Fruit fly (Drosophila melanogaster) whole organism, embryonic: ENCODE measurements around the gene CG7512.

Source experiments
- Antp ChIP-seq: fragments of 200-800 bp; sonication (Bioruptor generic); optimal IDR thresholded peaks from 3 replicates; lab custom pipeline; 2016; ENCODE audit warnings: missing biosample characterization, missing genetic modification characterization
- Awh ChIP-seq: fragments of 200-800 bp; sonication (Bioruptor generic); IDR thresholded peaks from 2 replicates; pipeline ENCODE4, ENCODE4 v1.3.6; 2022; ENCODE audit warnings: missing biosample characterization, missing genetic modification characterization
- B-H1 ChIP-seq: fragments of 200-800 bp; sonication (Bioruptor generic); IDR thresholded peaks from 3 replicates; pipeline ENCODE4 v1.3.6; 2022; ENCODE audit warnings: missing biosample characterization, missing genetic modification characterization
- CG10147 ChIP-seq: fragments of 200-800 bp; sonication (Bioruptor generic); optimal IDR thresholded peaks from 2 replicates; lab custom pipeline; 2019; ENCODE audit warnings: missing biosample characterization, mild to moderate bottlenecking, missing genetic modification characterization, moderate library complexity
- CG12104 ChIP-seq: fragments of 200-800 bp; sonication (Bioruptor generic); optimal IDR thresholded peaks from 3 replicates; lab custom pipeline; 2016; ENCODE audit warnings: missing biosample characterization, missing genetic modification characterization
- CG14667 ChIP-seq: fragments of 200-800 bp; sonication (Bioruptor generic); IDR thresholded peaks from 2 replicates; pipeline ENCODE4 v1.3.6; 2022; ENCODE audit warnings: missing biosample characterization, missing genetic modification characterization
- CG31441 ChIP-seq: fragments of 200-800 bp; sonication (Bioruptor generic); IDR thresholded peaks from 2 replicates; pipeline ENCODE4 v1.3.6; 2022; ENCODE audit warnings: missing biosample characterization, missing genetic modification characterization
- CG32532 ChIP-seq: fragments of 200-800 bp; sonication (Bioruptor generic); IDR thresholded peaks from 2 replicates; pipeline ENCODE4 v1.3.6; 2022; ENCODE audit warnings: missing biosample characterization, missing genetic modification characterization
- CG4404 ChIP-seq: fragments of 200-800 bp; sonication (Bioruptor generic); IDR thresholded peaks from 2 replicates; pipeline ENCODE4 v1.3.6; 2022; ENCODE audit warnings: missing biosample characterization, missing genetic modification characterization
- CG6175 ChIP-seq: fragments of 200-800 bp; sonication (Bioruptor generic); IDR thresholded peaks from 3 replicates; pipeline ENCODE4 v1.3.6; 2022; ENCODE audit warnings: missing biosample characterization, missing genetic modification characterization
- CG6654 ChIP-seq: fragments of 200-800 bp; sonication (Bioruptor generic); optimal IDR thresholded peaks from 2 replicates; lab custom pipeline; 2017; ENCODE audit warnings: missing biosample characterization, mild to moderate bottlenecking, missing genetic modification characterization
- CG6813 ChIP-seq: fragments of 200-800 bp; sonication (Bioruptor generic); optimal IDR thresholded peaks from 2 replicates; lab custom pipeline; 2017; ENCODE audit warnings: missing biosample characterization, missing genetic modification characterization, mild to moderate bottlenecking, moderate library complexity, missing genetic modification reagents
- CG7786 ChIP-seq: fragments of 200-800 bp; sonication (Bioruptor generic); optimal IDR thresholded peaks from 2 replicates; lab custom pipeline; 2016; ENCODE audit warnings: missing biosample characterization, missing genetic modification characterization
- CG8765 ChIP-seq: fragments of 200-800 bp; sonication (Bioruptor generic); IDR thresholded peaks from 2 replicates; pipeline ENCODE4 v1.3.6; 2022; ENCODE audit warnings: missing biosample characterization, missing genetic modification characterization
- CG9215 ChIP-seq: fragments of 200-800 bp; sonication (Bioruptor generic); IDR thresholded peaks from 2 replicates; pipeline ENCODE4 v1.3.6; 2022; ENCODE audit warnings: missing biosample characterization, missing genetic modification characterization
- Camta ChIP-seq: fragments of 200-800 bp; sonication (Bioruptor generic); optimal IDR thresholded peaks from 2 replicates; lab custom pipeline; 2016; ENCODE audit warnings: missing biosample characterization, missing genetic modification characterization
- Chrac-16 ChIP-seq: fragments of 200-800 bp; sonication (Bioruptor generic); optimal IDR thresholded peaks from 3 replicates; lab custom pipeline; 2016; ENCODE audit warnings: missing biosample characterization, missing genetic modification characterization
- Dad ChIP-seq: fragments of 200-800 bp; sonication (Bioruptor generic); optimal IDR thresholded peaks from 3 replicates; lab custom pipeline; 2016; ENCODE audit warnings: missing biosample characterization, missing genetic modification characterization
- Dip2 ChIP-seq: fragments of 200-800 bp; sonication (Bioruptor generic); IDR thresholded peaks from 2 replicates; pipeline ENCODE4 v1.3.6; 2022; ENCODE audit warnings: missing biosample characterization, missing genetic modification characterization
- Dref ChIP-seq: fragments of 200-800 bp; sonication (Bioruptor generic); IDR thresholded peaks from 2 replicates; pipeline ENCODE4 v1.3.6; 2022; ENCODE audit warnings: missing biosample characterization, missing genetic modification characterization
- GATAe ChIP-seq: fragments of 200-800 bp; sonication (Bioruptor generic); conservative IDR thresholded peaks from 2 replicates; pipeline ENCODE4 v1.3.6; 2022; ENCODE audit warnings: missing biosample characterization, missing genetic modification characterization
- HLH3B ChIP-seq: fragments of 200-800 bp; sonication (Bioruptor generic); IDR thresholded peaks from 2 replicates; pipeline ENCODE4 v1.3.6; 2022; ENCODE audit warnings: missing biosample characterization, missing genetic modification characterization
- Lhr ChIP-seq: fragments of 200-800 bp; sonication (Bioruptor generic); optimal IDR thresholded peaks from 3 replicates; lab custom pipeline; 2017; ENCODE audit warnings: mild to moderate bottlenecking, missing biosample characterization, missing genetic modification reagents, missing genetic modification characterization
- Lpt ChIP-seq: fragments of >200 bp; optimal IDR thresholded peaks from 2 replicates; lab custom pipeline; 2018; ENCODE audit warnings: missing biosample characterization, missing genetic modification characterization
- NC2β ChIP-seq: fragments of 200-800 bp; sonication (Bioruptor generic); optimal IDR thresholded peaks from 2 replicates; lab custom pipeline; 2016; ENCODE audit warnings: missing biosample characterization, missing genetic modification characterization
- NFAT ChIP-seq: fragments of 200-800 bp; sonication (Bioruptor generic); IDR thresholded peaks from 2 replicates; pipeline ENCODE4 v1.3.6; 2022; ENCODE audit warnings: missing biosample characterization, missing genetic modification characterization
- Six4 ChIP-seq: fragments of 200-800 bp; sonication (Bioruptor generic); optimal IDR thresholded peaks from 2 replicates; lab custom pipeline; 2016; ENCODE audit warnings: missing biosample characterization, missing genetic modification characterization
- Sry-δ ChIP-seq: fragments of 200-800 bp; sonication (Bioruptor generic); optimal IDR thresholded peaks from 2 replicates; lab custom pipeline; 2016; ENCODE audit warnings: missing biosample characterization, missing genetic modification characterization
- Vsx1 ChIP-seq: fragments of 200-800 bp; sonication (Bioruptor generic); optimal IDR thresholded peaks from 2 replicates; lab custom pipeline; 2017; ENCODE audit warnings: missing biosample characterization, mild to moderate bottlenecking, missing genetic modification characterization, missing genetic modification reagents
- Xrp1 ChIP-seq: fragments of 200-800 bp; sonication (Bioruptor generic); IDR thresholded peaks from 2 replicates; pipeline ENCODE4 v1.3.6; 2022; ENCODE audit warnings: missing biosample characterization, missing genetic modification characterization
- YL-1 ChIP-seq: fragments of 200-800 bp; sonication (Bioruptor generic); optimal IDR thresholded peaks from 3 replicates; lab custom pipeline; 2017; ENCODE audit warnings: missing biosample characterization, mild to moderate bottlenecking, missing genetic modification characterization
- ap ChIP-seq: fragments of 200-800 bp; sonication (Bioruptor generic); IDR thresholded peaks from 2 replicates; pipeline ENCODE4 v1.3.6; 2022; ENCODE audit warnings: missing biosample characterization, missing genetic modification characterization
- caup ChIP-seq: fragments of 200-800 bp; sonication (Bioruptor generic); optimal IDR thresholded peaks from 3 replicates; lab custom pipeline; 2017; ENCODE audit warnings: missing biosample characterization, mild to moderate bottlenecking, missing genetic modification characterization, moderate library complexity; ENCODE audit not compliant: severe bottlenecking
- crp ChIP-seq, 2 experiments: fragments of 200-800 bp; sonication (Bioruptor generic); optimal IDR thresholded peaks; 2 replicates in 1 of 2; 3 replicates in 1 of 2; lab custom pipeline; 2017; ENCODE audit warnings: missing biosample characterization in 2 of 2, missing genetic modification characterization in 2 of 2, mild to moderate bottlenecking in 1 of 2, moderate library complexity in 1 of 2
- da ChIP-seq: fragments of 200-800 bp; sonication (Bioruptor generic); optimal IDR thresholded peaks from 2 replicates; lab custom pipeline; 2016; ENCODE audit warnings: missing biosample characterization, missing genetic modification characterization
- dmrt11E ChIP-seq: fragments of 200-800 bp; sonication (Bioruptor generic); optimal IDR thresholded peaks from 3 replicates; lab custom pipeline; 2018; ENCODE audit warnings: missing biosample characterization, mild to moderate bottlenecking, missing genetic modification characterization, moderate library complexity
- fd102C ChIP-seq: fragments of 200-800 bp; sonication (Bioruptor generic); optimal IDR thresholded peaks from 2 replicates; lab custom pipeline; 2018; ENCODE audit warnings: missing biosample characterization, mild to moderate bottlenecking, missing genetic modification characterization, moderate library complexity
- gfzf ChIP-seq: fragments of 200-800 bp; sonication (Bioruptor generic); optimal IDR thresholded peaks from 2 replicates; lab custom pipeline; 2016; ENCODE audit warnings: missing biosample characterization, mild to moderate bottlenecking, missing genetic modification characterization, moderate library complexity
- hth ChIP-seq: fragments of >200 bp; optimal IDR thresholded peaks from 2 replicates; lab custom pipeline; 2017; ENCODE audit warnings: inconsistent platforms
- lilli ChIP-seq: fragments of 200-800 bp; sonication (Bioruptor generic); optimal IDR thresholded peaks from 3 replicates; lab custom pipeline; 2016; ENCODE audit warnings: missing biosample characterization, missing genetic modification characterization
- lmd ChIP-seq: fragments of 200-800 bp; sonication (Bioruptor generic); IDR thresholded peaks from 2 replicates; pipeline ENCODE4 v1.3.6; 2022; ENCODE audit warnings: missing biosample characterization, missing genetic modification characterization
- mld ChIP-seq: fragments of 200-800 bp; sonication (Bioruptor generic); IDR thresholded peaks from 3 replicates; pipeline ENCODE4 v1.3.6; 2022; ENCODE audit warnings: missing biosample characterization, missing genetic modification characterization; ENCODE audit not compliant: partially characterized antibody
- rib ChIP-seq: fragments of 200-800 bp; sonication (Bioruptor generic); IDR thresholded peaks from 2 replicates; pipeline ENCODE4 v1.3.6; 2022; ENCODE audit warnings: missing biosample characterization, missing genetic modification characterization
- ro ChIP-seq: fragments of 200-800 bp; sonication (Bioruptor generic); IDR thresholded peaks from 2 replicates; pipeline ENCODE4 v1.3.6; 2022; ENCODE audit warnings: missing biosample characterization, missing genetic modification characterization
- seq ChIP-seq: fragments of 200-800 bp; sonication (Bioruptor generic); IDR thresholded peaks from 2 replicates; pipeline ENCODE4 v1.3.6; 2022; ENCODE audit warnings: missing biosample characterization, missing genetic modification characterization
- sna ChIP-seq: fragments of 200-800 bp; sonication (Bioruptor generic); IDR thresholded peaks from 2 replicates; pipeline ENCODE4 v1.3.6; 2022; ENCODE audit warnings: missing biosample characterization, missing genetic modification characterization; ENCODE audit not compliant: partially characterized antibody
- sug ChIP-seq: fragments of 200-800 bp; optimal IDR thresholded peaks from 2 replicates; lab custom pipeline; 2019; ENCODE audit warnings: missing biosample characterization, mild to moderate bottlenecking, missing genetic modification characterization, moderate library complexity
- trh ChIP-seq: fragments of 200-800 bp; sonication (Bioruptor generic); optimal IDR thresholded peaks from 2 replicates; lab custom pipeline; 2016; ENCODE audit warnings: missing biosample characterization, missing genetic modification characterization
- ttk ChIP-seq: fragments of 200-800 bp; sonication (Bioruptor generic); IDR thresholded peaks from 2 replicates; pipeline ENCODE4 v2.1.2; 2022; ENCODE audit warnings: missing biosample characterization, missing genetic modification characterization
- zen2 ChIP-seq: fragments of 200-800 bp; sonication (Bioruptor generic); IDR thresholded peaks from 3 replicates; pipeline ENCODE4 v1.3.6; 2022; ENCODE audit warnings: missing biosample characterization, missing genetic modification characterization; ENCODE audit not compliant: partially characterized antibody

CG7512 gene

DNA sequence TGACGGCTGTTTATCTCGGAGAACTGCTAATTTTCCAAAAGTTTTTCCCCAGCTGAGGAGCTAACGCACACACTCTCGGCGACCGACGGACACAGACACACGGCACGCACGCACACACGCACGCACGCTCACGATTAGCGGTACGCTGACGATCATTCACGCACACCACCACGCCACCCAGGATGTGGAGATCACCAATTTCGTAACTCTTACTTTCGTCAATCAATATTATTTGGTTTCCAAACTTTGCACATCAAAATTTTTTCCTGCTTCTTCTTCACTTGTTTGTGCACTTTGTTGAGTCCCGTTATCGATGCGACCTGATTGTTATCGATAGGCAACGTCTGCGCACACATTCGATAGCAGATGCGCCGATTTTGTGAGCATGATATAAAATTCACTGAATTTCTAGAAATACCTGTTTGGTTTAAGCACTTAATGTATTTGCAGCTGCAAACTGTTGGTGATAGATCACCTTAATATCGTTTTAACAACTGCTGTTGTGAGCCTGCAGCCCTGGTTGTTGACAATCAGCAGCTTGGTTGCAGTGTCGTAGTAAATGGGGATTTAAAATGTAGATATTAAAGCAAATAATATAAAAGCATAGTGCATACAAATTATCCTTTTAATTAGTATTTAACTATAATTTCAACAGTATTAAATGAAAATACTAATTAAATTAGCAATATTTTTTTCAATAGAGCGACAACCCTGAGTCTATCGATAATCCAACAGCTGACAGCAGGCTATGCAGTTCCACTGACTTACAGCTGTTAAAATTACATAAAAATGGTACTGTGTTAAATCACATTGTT is 48.6 kb downstream of the CG7512 start, which contains the start of the genes CG7394 and Mob2 (continued):
- TF ChIP-seq Chrac-16 (peak; percentile 90), Lhr (GFP tag; lab: Kevin White, UChicago) (peak; percentile 72), ap (peak; percentile 88), CG10147 (peak; percentile 51), mld (GFP tag; lab: Robert Waterston, UW) (0 out of 3 replicates have a peak, but pooled peaks have one; percentile 71), Camta (GFP tag; lab: Kevin White, UChicago) (peak; percentile 81), Lpt (GFP tag; lab: Kevin White, UChicago) (no peak), sna (GFP tag; lab: Robert Waterston, UW) (peak; percentile 86), CG7786 (GFP tag; lab: Kevin White, UChicago) (peak; percentile 84), ro (peak; percentile 45; the same call in 1 of the 2 replicates), hth (no peak), Dref (peak; percentile 75), Awh (GFP tag; lab: Robert Waterston, UW) (peak; percentile 83), HLH3B (GFP tag; lab: Robert Waterston, UW) (peak; percentile 91), trh (GFP tag; lab: Kevin White, UChicago) (peak; percentile 77), fd102C (GFP tag; lab: Kevin White, UChicago) (no peak), Dip2 (GFP tag; lab: Robert Waterston, UW) (peak; percentile 12; the same call in 1 of the 2 replicates), CG14667 (GFP tag; lab: Robert Waterston, UW) (peak; percentile 81), CG12104 (peak; percentile 73), da (peak; percentile 59), GATAe (GFP tag; lab: Robert Waterston, UW) (peak; percentile 64), lilli (GFP tag; lab: Kevin White, UChicago) (peak; percentile 95), B-H1 (GFP tag; lab: Robert Waterston, UW) (peak; percentile 85), ttk (GFP tag; lab: Robert Waterston, UW) (peak; percentile 88), seq (GFP tag; lab: Robert Waterston, UW) (peak; percentile 85), CG6654 (GFP tag; lab: Kevin White, UChicago) (peak; percentile 28), Vsx1 (GFP tag; lab: Kevin White, UChicago) (peak; percentile 59), CG31441 (GFP tag; lab: Robert Waterston, UW) (peak; percentile 84), NC2β (peak; percentile 84), NFAT (GFP tag; lab: Robert Waterston, UW) (peak; percentile 91), sug (peak; percentile 88), Dad (GFP tag; lab: Kevin White, UChicago) (peak; percentile 73), lmd (GFP tag; lab: Robert Waterston, UW) (peak; percentile 87), CG4404 (GFP tag; lab: Robert Waterston, UW) (peak; percentile 79), crp (GFP tag; optimal IDR thresholded peaks at IDR 0.05; lab: Kevin White, UChicago) (peak; percentile 96 to 99), dmrt11E (tag; lab: Kevin White, UChicago) (peak; percentile 83), CG6175 (GFP tag; lab: Robert Waterston, UW) (peak; percentile 83), CG8765 (GFP tag; lab: Robert Waterston, UW) (peak; percentile 70), caup (GFP tag; lab: Kevin White, UChicago) (peak; percentile 83), Sry-δ (peak; percentile 84), YL-1 (GFP tag; lab: Kevin White, UChicago) (peak; percentile 64), zen2 (no peak; the same call in 2 of the 3 replicates), rib (peak; percentile 87), Antp (GFP tag; lab: Kevin White, UChicago) (peak; percentile 63), CG6813 (GFP tag; lab: Kevin White, UChicago) (peak; percentile 72), gfzf (peak; percentile 42), Xrp1 (peak; percentile 93), CG9215 (GFP tag; lab: Robert Waterston, UW) (peak; percentile 86), Six4 (GFP tag; lab: Kevin White, UChicago) (peak; percentile 90), CG32532 (GFP tag; lab: Robert Waterston, UW) (peak; percentile 94)
